Fruit fly (Drosophila melanogaster): Measurements from ENCODE around the gene Taf10b.
A peak's percentile ranks its signal among the peaks of the same experiment; 100 is the strongest.

The Taf10b gene

DNA sequence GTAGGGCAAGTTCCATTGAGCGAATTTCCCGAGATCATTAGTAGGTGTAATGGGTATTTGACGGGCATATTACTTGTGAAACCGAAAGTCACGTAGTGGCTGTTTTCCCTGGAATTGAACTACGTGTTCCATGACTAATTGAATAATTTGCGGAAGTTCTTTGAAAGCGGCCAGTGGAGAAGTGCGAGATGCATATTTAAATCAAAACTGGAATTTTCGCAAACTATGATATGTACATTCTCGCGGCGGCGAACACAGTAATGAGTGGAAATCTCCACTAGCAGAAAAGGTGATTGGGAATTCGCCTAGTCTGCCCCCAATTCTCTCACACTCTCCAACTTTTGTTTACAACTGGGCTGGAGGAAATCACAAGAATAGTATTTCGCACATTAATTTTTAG lies 32.7 kb downstream of the Taf10b start (continued):
- no peak for TF ChIP-seq mam (GFP tag; optimal IDR thresholded peaks at IDR 0.05)
- TF ChIP-seq mld (GFP tag; IDR thresholded peaks at IDR 0.05; ENCODE audit: partially characterized antibody): no peak
- TF ChIP-seq bcd (GFP tag; optimal IDR thresholded peaks at IDR 0.05): no peak
- TF ChIP-seq chinmo (GFP tag; IDR thresholded peaks at IDR 0.05; ENCODE audit: partially characterized antibody): no peak
- TF ChIP-seq CG3163 (GFP tag; optimal IDR thresholded peaks at IDR 0.05): no peak
- no peak for TF ChIP-seq grau (tag; optimal IDR thresholded peaks at IDR 0.05)
- no peak for TF ChIP-seq lmd (GFP tag; IDR thresholded peaks at IDR 0.05)
- TF ChIP-seq CG16863 (GFP tag; optimal IDR thresholded peaks at IDR 0.05): no peak
- no peak for TF ChIP-seq ems (GFP tag; optimal IDR thresholded peaks at IDR 0.05)
- no peak for TF ChIP-seq CG8478 (optimal IDR thresholded peaks at IDR 0.05)
- no peak for TF ChIP-seq Bdp1 (GFP tag; optimal IDR thresholded peaks at IDR 0.05)
- no peak for TF ChIP-seq CG7928 (GFP tag; optimal IDR thresholded peaks at IDR 0.05)
- no peak for TF ChIP-seq CG11093 (GFP tag; IDR thresholded peaks at IDR 0.05)
- no peak for TF ChIP-seq sens-2 (GFP tag; IDR thresholded peaks at IDR 0.05)
- TF ChIP-seq D (optimal IDR thresholded peaks at IDR 0.05): no peak
- no peak for TF ChIP-seq D (GFP tag; optimal IDR thresholded peaks at IDR 0.05)
- no peak for TF ChIP-seq CG32772 (GFP tag; IDR thresholded peaks at IDR 0.05)
- TF ChIP-seq cg (GFP tag; optimal IDR thresholded peaks at IDR 0.05): no peak
- no peak for TF ChIP-seq PHDP (tag; optimal IDR thresholded peaks at IDR 0.05)
- TF ChIP-seq CG16779 (GFP tag; IDR thresholded peaks at IDR 0.05): no peak
- TF ChIP-seq hkb (optimal IDR thresholded peaks at IDR 0.05): no peak
- no peak for TF ChIP-seq hkb (GFP tag; IDR thresholded peaks at IDR 0.05)
- TF ChIP-seq run (tag; optimal IDR thresholded peaks at IDR 0.05): no peak
- TF ChIP-seq CG4707 (GFP tag; optimal IDR thresholded peaks at IDR 0.05): no peak
- TF ChIP-seq Chrac-16 (GFP tag; optimal IDR thresholded peaks at IDR 0.05): no peak
- TF ChIP-seq cad (GFP tag; optimal IDR thresholded peaks at IDR 0.05): no peak
- TF ChIP-seq CG13424 (tag; optimal IDR thresholded peaks at IDR 0.05): no peak
- no peak for TF ChIP-seq dan (GFP tag; IDR thresholded peaks at IDR 0.05)
- no peak for TF ChIP-seq CG10565 (GFP tag; optimal IDR thresholded peaks at IDR 0.05)
- TF ChIP-seq Lhr (GFP tag; optimal IDR thresholded peaks at IDR 0.05): no peak
- no peak for TF ChIP-seq Usf (GFP tag; optimal IDR thresholded peaks at IDR 0.05)
- TF ChIP-seq Awh (GFP tag; IDR thresholded peaks at IDR 0.05): no peak
- no peak for TF ChIP-seq CG6683 (GFP tag; optimal IDR thresholded peaks at IDR 0.05)
- TF ChIP-seq Fer1 (GFP tag; optimal IDR thresholded peaks at IDR 0.05): no peak
- no peak for TF ChIP-seq B-H1 (GFP tag; IDR thresholded peaks at IDR 0.05)
- TF ChIP-seq CG17612 (GFP tag; IDR thresholded peaks at IDR 0.05): no peak
- TF ChIP-seq CG18764 (GFP tag; optimal IDR thresholded peaks at IDR 0.05): no peak
- TF ChIP-seq Xbp1 (GFP tag; optimal IDR thresholded peaks at IDR 0.05): no peak
- no peak for TF ChIP-seq Sin3A (optimal IDR thresholded peaks at IDR 0.05)

DNA sequence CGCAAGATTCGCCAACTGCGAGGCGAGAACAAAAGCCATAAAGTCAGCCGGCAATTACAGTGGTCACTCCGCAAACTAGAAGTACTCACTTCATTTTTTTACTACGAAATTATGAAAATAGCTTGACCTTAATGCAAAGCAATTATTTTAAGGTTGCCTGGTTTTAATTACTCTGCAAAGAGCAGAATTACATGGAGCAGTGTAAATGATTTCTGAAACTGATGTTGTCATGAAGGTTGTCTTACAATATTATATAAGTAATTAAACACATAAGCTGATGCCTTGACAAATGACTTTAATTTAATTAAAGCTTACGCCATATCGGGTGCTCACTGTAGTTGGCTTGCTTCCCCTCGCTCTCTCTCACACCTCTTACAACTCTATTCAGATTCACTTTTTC lies 33.4 kb downstream of the Taf10b start:
- no peak for TF ChIP-seq Sry-β (GFP tag; optimal IDR thresholded peaks at IDR 0.05)
- TF ChIP-seq CG13296 (GFP tag; optimal IDR thresholded peaks at IDR 0.05): peak; percentile 66
- no peak for TF ChIP-seq CG12219 (GFP tag; optimal IDR thresholded peaks at IDR 0.05)
- TF ChIP-seq CG2202 (tag; optimal IDR thresholded peaks at IDR 0.05): no peak
- TF ChIP-seq NC2α (GFP tag; optimal IDR thresholded peaks at IDR 0.05): no peak
- TF ChIP-seq fd96Cb (tag; optimal IDR thresholded peaks at IDR 0.05): peak; percentile 26
- TF ChIP-seq CG9437 (GFP tag; optimal IDR thresholded peaks at IDR 0.05): no peak
- no peak for TF ChIP-seq dmrt11E (tag; optimal IDR thresholded peaks at IDR 0.05)
- TF ChIP-seq Neu2 (GFP tag; optimal IDR thresholded peaks at IDR 0.05; ENCODE audit: borderline replicate concordance): no peak
- peak; percentile 42 for TF ChIP-seq CG31441 (GFP tag; IDR thresholded peaks at IDR 0.05)
- TF ChIP-seq insv (GFP tag; optimal IDR thresholded peaks at IDR 0.05): no peak
- TF ChIP-seq cas (GFP tag; IDR thresholded peaks at IDR 0.05): no peak
- TF ChIP-seq gcm2 (GFP tag; optimal IDR thresholded peaks at IDR 0.05): peak; percentile 2
- TF ChIP-seq stc (GFP tag; IDR thresholded peaks at IDR 0.05): no peak; the same call in 1 of the 2 replicates
- TF ChIP-seq CG15696 (tag; optimal IDR thresholded peaks at IDR 0.05): no peak
- no peak for TF ChIP-seq CG4360 (GFP tag; IDR thresholded peaks at IDR 0.05)
- TF ChIP-seq lmd (GFP tag; IDR thresholded peaks at IDR 0.05): peak; percentile 55
- TF ChIP-seq CG7987 (GFP tag; optimal IDR thresholded peaks at IDR 0.05): no peak

Data from whole organism, embryonic.